Fruit fly (Drosophila melanogaster) whole organism, embryonic: ENCODE results near the gene da.

Experiments used
- Atf6 ChIP-seq: fragments of 200-800 bp; sonication (Bioruptor generic); IDR thresholded peaks from 2 replicates; pipeline ENCODE4 v1.3.6; 2022; ENCODE audit warnings: missing biosample characterization, missing genetic modification characterization
- CG10267 ChIP-seq: fragments of 200-800 bp; sonication (Bioruptor generic); optimal IDR thresholded peaks from 2 replicates; lab custom pipeline; 2018; ENCODE audit warnings: missing biosample characterization, mild to moderate bottlenecking, missing genetic modification characterization, moderate library complexity
- CG10431 ChIP-seq: fragments of 200-800 bp; sonication (Bioruptor generic); optimal IDR thresholded peaks from 3 replicates; lab custom pipeline; 2018; ENCODE audit warnings: missing biosample characterization, mild to moderate bottlenecking, missing genetic modification characterization
- CG12219 ChIP-seq: fragments of 200-800 bp; sonication (Bioruptor generic); optimal IDR thresholded peaks from 3 replicates; lab custom pipeline; 2018; ENCODE audit warnings: missing biosample characterization, mild to moderate bottlenecking, missing genetic modification characterization
- CG1233 ChIP-seq: fragments of 200-800 bp; sonication (Bioruptor generic); optimal IDR thresholded peaks from 4 replicates; lab custom pipeline; 2018; ENCODE audit warnings: missing biosample characterization, mild to moderate bottlenecking, missing genetic modification characterization
- CG13123 ChIP-seq: fragments of 200-800 bp; sonication (Bioruptor generic); optimal IDR thresholded peaks from 2 replicates; lab custom pipeline; 2016; ENCODE audit warnings: missing biosample characterization, missing genetic modification characterization
- CG13296 ChIP-seq: fragments of 200-800 bp; sonication (Bioruptor generic); optimal IDR thresholded peaks from 3 replicates; lab custom pipeline; 2018; ENCODE audit warnings: missing biosample characterization, mild to moderate bottlenecking, missing genetic modification characterization
- CG14050 ChIP-seq: fragments of 200-800 bp; sonication (Bioruptor generic); IDR thresholded peaks from 3 replicates; pipeline ENCODE4 v1.3.6; 2022; ENCODE audit warnings: missing biosample characterization, missing genetic modification characterization
- CG14965 ChIP-seq: fragments of 200-800 bp; sonication (Bioruptor generic); optimal IDR thresholded peaks from 2 replicates; lab custom pipeline; 2016; ENCODE audit warnings: missing biosample characterization, missing genetic modification characterization, borderline replicate concordance
- CG15479 ChIP-seq: fragments of 200-800 bp; sonication (Bioruptor generic); optimal IDR thresholded peaks from 3 replicates; lab custom pipeline; 2019; ENCODE audit warnings: missing biosample characterization, mild to moderate bottlenecking, missing genetic modification characterization, moderate library complexity
- CG15601 ChIP-seq: fragments of 200-800 bp; sonication (Bioruptor generic); optimal IDR thresholded peaks from 3 replicates; lab custom pipeline; 2019; ENCODE audit warnings: missing biosample characterization, mild to moderate bottlenecking, missing genetic modification characterization, moderate library complexity
- CG16815 ChIP-seq: fragments of 200-800 bp; sonication (Bioruptor generic); optimal IDR thresholded peaks from 3 replicates; lab custom pipeline; 2017; ENCODE audit warnings: missing biosample characterization, mild to moderate bottlenecking, missing genetic modification characterization
- CG17328 ChIP-seq: fragments of 200-800 bp; sonication (Bioruptor generic); IDR thresholded peaks from 2 replicates; pipeline ENCODE4 v1.3.6; 2022; ENCODE audit warnings: missing biosample characterization, missing genetic modification characterization
- CG17829 ChIP-seq: fragments of 200-800 bp; optimal IDR thresholded peaks from 2 replicates; lab custom pipeline; 2019; ENCODE audit warnings: missing biosample characterization, mild to moderate bottlenecking, missing genetic modification characterization, moderate library complexity
- CG1832 ChIP-seq: fragments of 200-800 bp; sonication (Bioruptor generic); optimal IDR thresholded peaks from 2 replicates; lab custom pipeline; 2017; ENCODE audit warnings: missing biosample characterization, mild to moderate bottlenecking, missing genetic modification characterization, inconsistent platforms
- CG2129 ChIP-seq: fragments of 200-800 bp; sonication (Bioruptor generic); IDR thresholded peaks from 2 replicates; pipeline ENCODE4 v1.3.6; 2022; ENCODE audit warnings: missing biosample characterization, missing genetic modification characterization; ENCODE audit not compliant: partially characterized antibody
- CG2202 ChIP-seq: fragments of 200-800 bp; sonication (Bioruptor generic); optimal IDR thresholded peaks from 2 replicates; lab custom pipeline; 2018; ENCODE audit warnings: missing biosample characterization, mild to moderate bottlenecking, missing genetic modification characterization
- CG30020 ChIP-seq: fragments of 200-800 bp; optimal IDR thresholded peaks from 2 replicates; lab custom pipeline; 2019; ENCODE audit warnings: missing biosample characterization, mild to moderate bottlenecking, missing genetic modification characterization, moderate library complexity
- CG3163 ChIP-seq: fragments of 200-800 bp; sonication (Bioruptor generic); optimal IDR thresholded peaks from 3 replicates; lab custom pipeline; 2016; ENCODE audit warnings: missing biosample characterization, missing genetic modification characterization
- CG7786 ChIP-seq: fragments of 200-800 bp; sonication (Bioruptor generic); optimal IDR thresholded peaks from 2 replicates; lab custom pipeline; 2016; ENCODE audit warnings: missing biosample characterization, missing genetic modification characterization
- CG8089 ChIP-seq: fragments of 200-800 bp; sonication (Bioruptor generic); optimal IDR thresholded peaks from 3 replicates; lab custom pipeline; 2016; ENCODE audit warnings: missing biosample characterization, missing genetic modification characterization
- CG8924 ChIP-seq: fragments of 200-800 bp; optimal IDR thresholded peaks from 3 replicates; lab custom pipeline; 2019; ENCODE audit warnings: missing biosample characterization, mild to moderate bottlenecking, missing genetic modification characterization, moderate library complexity
- CG9817 ChIP-seq: fragments of 200-800 bp; sonication (Bioruptor generic); optimal IDR thresholded peaks from 2 replicates; lab custom pipeline; 2018; ENCODE audit warnings: missing biosample characterization, mild to moderate bottlenecking, missing genetic modification characterization, moderate library complexity
- CHES-1-like ChIP-seq: fragments of 200-800 bp; sonication (Bioruptor generic); optimal IDR thresholded peaks from 2 replicates; lab custom pipeline; 2016; ENCODE audit warnings: missing biosample characterization, missing genetic modification characterization
- D ChIP-seq, 2 experiments: fragments of 200-800 bp in 1 of 2; fragments of >200 bp in 1 of 2; sonication (Bioruptor generic) in 1 of 2; optimal IDR thresholded peaks; 2 replicates in 1 of 2; 3 replicates in 1 of 2; lab custom pipeline; 2017; ENCODE audit warnings: mild to moderate bottlenecking in 1 of 2, missing biosample characterization in 1 of 2, missing genetic modification characterization in 1 of 2, missing genetic modification reagents in 1 of 2
- Dbx ChIP-seq: fragments of 200-800 bp; sonication (Bioruptor generic); IDR thresholded peaks from 3 replicates; pipeline ENCODE4 v1.3.6; 2022; ENCODE audit warnings: missing biosample characterization, missing genetic modification characterization
- Dip3 ChIP-seq: fragments of 200-800 bp; sonication (Bioruptor generic); optimal IDR thresholded peaks from 3 replicates; lab custom pipeline; 2016; ENCODE audit warnings: missing biosample characterization, missing genetic modification characterization
- Doc3 ChIP-seq: fragments of 200-800 bp; sonication (Bioruptor generic); IDR thresholded peaks from 3 replicates; pipeline ENCODE4 v1.3.6; 2022; ENCODE audit warnings: missing biosample characterization, missing genetic modification characterization; ENCODE audit not compliant: partially characterized antibody
- Gug ChIP-seq: fragments of 200-800 bp; sonication (Bioruptor generic); IDR thresholded peaks from 4 replicates; pipeline ENCODE4 v1.3.6; 2022; ENCODE audit warnings: missing biosample characterization, missing genetic modification characterization
- Kr ChIP-seq: fragments of 200-800 bp; sonication (Bioruptor generic); optimal IDR thresholded peaks from 2 replicates; lab custom pipeline; 2017; ENCODE audit warnings: missing biosample characterization, mild to moderate bottlenecking, missing genetic modification characterization
- Nf-YA ChIP-seq: fragments of 200-800 bp; sonication (Bioruptor generic); IDR thresholded peaks from 2 replicates; pipeline ENCODE4 v1.3.6; 2022; ENCODE audit warnings: missing biosample characterization, missing genetic modification characterization
- Taf1 ChIP-seq: fragments of 200-800 bp; sonication (Bioruptor generic); IDR thresholded peaks from 2 replicates; pipeline ENCODE4 v1.3.6; 2022; ENCODE audit warnings: missing biosample characterization, missing genetic modification characterization
- ash1 ChIP-seq: fragments of 200-800 bp; sonication (Bioruptor generic); optimal IDR thresholded peaks from 2 replicates; lab custom pipeline; 2018; ENCODE audit warnings: missing biosample characterization, mild to moderate bottlenecking, missing genetic modification characterization
- bigmax ChIP-seq: fragments of 200-800 bp; sonication (Bioruptor generic); optimal IDR thresholded peaks from 2 replicates; lab custom pipeline; 2018; ENCODE audit warnings: missing biosample characterization, mild to moderate bottlenecking, missing genetic modification characterization
- caup ChIP-seq: fragments of 200-800 bp; sonication (Bioruptor generic); optimal IDR thresholded peaks from 3 replicates; lab custom pipeline; 2017; ENCODE audit warnings: missing biosample characterization, mild to moderate bottlenecking, missing genetic modification characterization, moderate library complexity; ENCODE audit not compliant: severe bottlenecking
- crol ChIP-seq: fragments of 200-800 bp; sonication (Bioruptor generic); IDR thresholded peaks from 2 replicates; pipeline ENCODE4 v1.3.6; 2022; ENCODE audit warnings: missing biosample characterization, missing genetic modification characterization
- dati ChIP-seq: fragments of 200-800 bp; sonication (Bioruptor generic); IDR thresholded peaks from 2 replicates; pipeline ENCODE4 v1.3.6; 2022; ENCODE audit warnings: missing biosample characterization, missing genetic modification characterization
- dmrt11E ChIP-seq: fragments of 200-800 bp; sonication (Bioruptor generic); optimal IDR thresholded peaks from 3 replicates; lab custom pipeline; 2018; ENCODE audit warnings: missing biosample characterization, mild to moderate bottlenecking, missing genetic modification characterization, moderate library complexity
- dysf ChIP-seq: fragments of 200-800 bp; sonication (Bioruptor generic); IDR thresholded peaks from 3 replicates; pipeline ENCODE4 v1.3.6; 2022; ENCODE audit warnings: missing biosample characterization, missing genetic modification characterization
- gcm2 ChIP-seq: fragments of 200-800 bp; sonication (Bioruptor generic); optimal IDR thresholded peaks from 2 replicates; lab custom pipeline; 2016; ENCODE audit warnings: missing biosample characterization, missing genetic modification characterization
- gsb ChIP-seq: fragments of 200-800 bp; sonication (Bioruptor generic); IDR thresholded peaks from 2 replicates; pipeline ENCODE4 v1.3.6; 2022; ENCODE audit warnings: missing biosample characterization, missing genetic modification characterization
- hth ChIP-seq: fragments of >200 bp; optimal IDR thresholded peaks from 2 replicates; lab custom pipeline; 2017; ENCODE audit warnings: inconsistent platforms
- luna ChIP-seq: fragments of 200-800 bp; sonication (Bioruptor generic); optimal IDR thresholded peaks from 2 replicates; lab custom pipeline; 2016; ENCODE audit warnings: missing biosample characterization, missing genetic modification characterization
- otp ChIP-seq: fragments of 200-800 bp; sonication (Bioruptor generic); IDR thresholded peaks from 3 replicates; pipeline ENCODE4, ENCODE4 v1.3.6; 2022; ENCODE audit warnings: missing biosample characterization, missing genetic modification characterization
- pb ChIP-seq: fragments of 200-800 bp; sonication (Bioruptor generic); optimal IDR thresholded peaks from 3 replicates; lab custom pipeline; 2016; ENCODE audit warnings: missing biosample characterization, missing genetic modification characterization
- sc ChIP-seq, 3 experiments: fragments of >200 bp in 2 of 3; fragments of 200-800 bp in 1 of 3; sonication (Bioruptor generic) in 1 of 3; optimal IDR thresholded peaks; 2 replicates in 2 of 3; 3 replicates in 1 of 3; lab custom pipeline; 2017; ENCODE audit warnings: mild to moderate bottlenecking in 1 of 3, missing biosample characterization in 1 of 3, missing genetic modification characterization in 1 of 3, missing genetic modification reagents in 1 of 3
- slp2 ChIP-seq: fragments of 200-800 bp; sonication (Bioruptor generic); optimal IDR thresholded peaks from 2 replicates; lab custom pipeline; 2016; ENCODE audit warnings: missing biosample characterization, missing genetic modification characterization
- tup ChIP-seq: fragments of 200-800 bp; sonication (Bioruptor generic); optimal IDR thresholded peaks from 2 replicates; lab custom pipeline; 2016; ENCODE audit warnings: missing biosample characterization, mild to moderate bottlenecking, missing genetic modification characterization, moderate library complexity
- zen2 ChIP-seq: fragments of 200-800 bp; sonication (Bioruptor generic); IDR thresholded peaks from 3 replicates; pipeline ENCODE4 v1.3.6; 2022; ENCODE audit warnings: missing biosample characterization, missing genetic modification characterization; ENCODE audit not compliant: partially characterized antibody
- zfh1 ChIP-seq: fragments of 200-800 bp; sonication (Bioruptor generic); IDR thresholded peaks from 3 replicates; pipeline ENCODE4 v1.3.6; 2022; ENCODE audit warnings: missing biosample characterization, missing genetic modification characterization

da gene

DNA sequence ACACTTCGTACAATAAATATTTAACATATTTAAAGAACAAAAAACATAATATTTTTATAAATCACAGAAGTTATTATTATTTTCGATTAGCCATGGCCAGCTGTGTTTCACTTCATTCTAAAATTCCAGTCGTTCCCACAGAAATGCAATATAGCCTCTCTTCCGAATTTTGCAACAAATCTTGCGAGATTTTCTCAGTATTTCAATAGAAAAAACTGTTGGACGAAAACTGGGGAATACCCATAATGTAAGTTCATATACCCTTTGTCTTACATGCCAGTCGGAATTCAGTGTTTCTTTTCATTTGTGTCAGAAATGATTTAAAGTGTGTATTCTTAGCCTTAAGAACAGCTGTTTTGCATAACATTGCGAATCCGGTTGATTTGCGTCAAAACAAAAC, 31.4 kb upstream of the da start, which contains the start of the genes CtsL4 and ClpP (continued):
- TF ChIP-seq Taf1 (no peak), CHES-1-like (GFP tag; lab: Kevin White, UChicago) (peak; percentile 46), pb (no peak), CG2202 (tag; lab: Kevin White, UChicago) (no peak), CG1233 (no peak), Gug (GFP tag; lab: Robert Waterston, UW) (peak; percentile 47; the same call in 2 of the 4 replicates), CG10267 (tag; lab: Kevin White, UChicago) (peak; percentile 32), CG12219 (GFP tag; lab: Kevin White, UChicago) (no peak), caup (no peak), CG9817 (tag; lab: Kevin White, UChicago) (peak; percentile 34), CG16815 (GFP tag; lab: Kevin White, UChicago) (no peak), Kr (GFP tag; lab: Kevin White, UChicago) (no peak), Doc3 (GFP tag; lab: Robert Waterston, UW) (no peak), CG17829 (tag; lab: Kevin White, UChicago) (peak; percentile 66), Dip3 (GFP tag; lab: Kevin White, UChicago) (peak; percentile 50), CG30020 (tag; lab: Kevin White, UChicago) (peak; percentile 100), dmrt11E (peak; percentile 48), CG14965 (no peak), CG10431 (GFP tag; lab: Kevin White, UChicago) (peak; percentile 87), CG13123 (GFP tag; lab: Kevin White, UChicago) (no peak), Dbx (no peak), CG15479 (GFP tag; lab: Kevin White, UChicago) (peak; percentile 76), gcm2 (no peak), slp2 (GFP tag; lab: Kevin White, UChicago) (no peak), CG3163 (no peak), dysf (GFP tag; lab: Robert Waterston, UW) (peak; percentile 50; the same call in 2 of the 3 replicates), CG7786 (peak; percentile 11), otp (GFP tag; lab: Robert Waterston, UW) (no peak), ash1 (GFP tag; lab: Kevin White, UChicago) (no peak), D (optimal IDR thresholded peaks at IDR 0.05; lab: Kevin White, UChicago) (no peak), D (GFP tag; optimal IDR thresholded peaks at IDR 0.05; lab: Kevin White, UChicago) (peak; percentile 35), CG8089 (GFP tag; lab: Kevin White, UChicago) (peak; percentile 17), CG2129 (GFP tag; lab: Robert Waterston, UW) (no peak), CG14050 (GFP tag; lab: Robert Waterston, UW) (no peak), bigmax (GFP tag; lab: Kevin White, UChicago) (peak; percentile 12), Atf6 (GFP tag; lab: Robert Waterston, UW) (0 out of 2 replicates have a peak, but pooled peaks have one; percentile 35), CG8924 (peak; percentile 59), CG15601 (peak; percentile 39), dati (GFP tag; lab: Robert Waterston, UW) (no peak), luna (GFP tag; lab: Kevin White, UChicago) (no peak), Nf-YA (no peak), tup (no peak), CG1832 (no peak), sc (optimal IDR thresholded peaks at IDR 0.05; lab: Kevin White, UChicago) (no peak), sc (GFP tag; optimal IDR thresholded peaks at IDR 0.05; lab: Kevin White, UChicago) (peak; percentile 2), hth (lab: Kevin White, UChicago) (no peak), zfh1 (peak; percentile 25; the same call in 1 of the 3 replicates), zen2 (GFP tag; lab: Robert Waterston, UW) (no peak), crol (GFP tag; lab: Robert Waterston, UW) (no peak), gsb (GFP tag; lab: Robert Waterston, UW) (no peak), CG13296 (GFP tag; lab: Kevin White, UChicago) (peak; percentile 40), CG17328 (GFP tag; lab: Robert Waterston, UW) (0 out of 2 replicates have a peak, but pooled peaks have one; percentile 27)
